Worm (Caenorhabditis elegans): ENCODE data around the gene K07B1.7.

The K07B1.7 gene

ce11 chrV:9359674-9360073, 12.9 kb upstream of the K07B1.7 start, which contains the start of gene gpa-3:
Gene gpa-3 (minus strand): TSS chrV:9359774.
- TF ChIP-seq ceh-16 (tag; optimal IDR thresholded peaks at IDR 0.05), result no peak
- TF ChIP-seq lin-11 (tag; optimal IDR thresholded peaks at IDR 0.05), result no peak
- no peak for TF ChIP-seq gmeb-1 (tag; optimal IDR thresholded peaks at IDR 0.05)
- no peak for TF ChIP-seq ama-1 (optimal IDR thresholded peaks at IDR 0.05)
- no peak for TF ChIP-seq egl-27 (tag; optimal IDR thresholded peaks at IDR 0.05)
- TF ChIP-seq alr-1 (tag; optimal IDR thresholded peaks at IDR 0.05), result no peak
- TF ChIP-seq snpc-4 (tag; optimal IDR thresholded peaks at IDR 0.05), result no peak
- TF ChIP-seq lsy-2 (tag; optimal IDR thresholded peaks at IDR 0.05), result no peak
- no peak for TF ChIP-seq ZK546.5 (tag; optimal IDR thresholded peaks at IDR 0.05)
- TF ChIP-seq skn-1 (tag; optimal IDR thresholded peaks at IDR 0.05), result no peak
- no peak for TF ChIP-seq nhr-25 (tag; optimal IDR thresholded peaks at IDR 0.05)
- no peak for TF ChIP-seq nhr-21 (tag; optimal IDR thresholded peaks at IDR 0.05)
- no peak for TF ChIP-seq nhr-23 (tag; optimal IDR thresholded peaks at IDR 0.05)
- TF ChIP-seq C34F6.9 (tag; optimal IDR thresholded peaks at IDR 0.05), result no peak
- TF ChIP-seq zag-1 (tag; optimal IDR thresholded peaks at IDR 0.05), result no peak
- TF ChIP-seq mbf-1 (tag; optimal IDR thresholded peaks at IDR 0.05), result no peak

DNA sequence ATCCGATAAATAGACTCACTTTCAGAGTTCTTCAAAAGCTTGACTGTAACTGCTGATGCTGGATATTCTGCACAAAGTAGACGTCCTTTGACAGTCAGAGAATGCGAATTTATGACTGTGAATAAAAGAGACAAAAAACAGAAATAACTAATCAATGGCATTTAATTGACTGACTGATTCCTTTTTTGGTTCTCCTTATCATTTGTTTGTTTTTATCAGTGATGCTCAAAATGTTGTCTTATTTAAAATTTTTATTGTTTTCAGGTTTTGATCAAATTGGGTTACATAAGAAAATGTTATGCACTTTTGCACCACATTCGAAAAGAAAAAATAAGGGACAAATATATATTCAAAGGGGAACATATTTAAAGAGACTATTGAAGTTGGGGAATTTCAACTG, 9.6 kb upstream of the K07B1.7 start, which contains the start of gene ttr-49:
TSS of gene ttr-49 (minus strand) at position 171 of the 400 bp plus-strand sequence.
- TF ChIP-seq fos-1 (tag; optimal IDR thresholded peaks at IDR 0.05) (peak; percentile 59), Y55F3AM.14 (GFP tag; optimal IDR thresholded peaks at IDR 0.05) (no peak)

- TF ChIP-seq ceh-82 (tag; optimal IDR thresholded peaks at IDR 0.05) (no peak), nhr-25 (tag; optimal IDR thresholded peaks at IDR 0.05) (no peak), ztf-4 (tag; optimal IDR thresholded peaks at IDR 0.05) (no peak), unc-62 (GFP tag; optimal IDR thresholded peaks at IDR 0.05) (no peak), nhr-23 (tag; optimal IDR thresholded peaks at IDR 0.05) (no peak), ztf-11 (tag; optimal IDR thresholded peaks at IDR 0.05) (no peak)
These were observed 8.6 kb upstream of the K07B1.7 start, which contains the start of gene ttr-40 for ce11 chrV:9355371-9355770. Gene ttr-40 (minus strand): TSS chrV:9355471.

ce11 chrV:9352947-9353346, 6.2 kb upstream of the K07B1.7 start, which contains the start of gene srx-46:
Gene srx-46 (plus strand): TSS chrV:9353247.
- TF ChIP-seq nhr-6 (tag; optimal IDR thresholded peaks at IDR 0.05) (no peak), nhr-23 (tag; optimal IDR thresholded peaks at IDR 0.05) (no peak), nhr-21 (tag; optimal IDR thresholded peaks at IDR 0.05) (no peak), peb-1 (tag; optimal IDR thresholded peaks at IDR 0.05) (no peak), ztf-1 (GFP tag; conservative IDR thresholded peaks at IDR 0.05) (no peak), elt-3 (tag; optimal IDR thresholded peaks at IDR 0.05) (no peak)

ce11 chrV:9349687-9350086, 2.9 kb upstream of the K07B1.7 start, which contains the start of gene srx-47:
Gene srx-47 (plus strand): TSS chrV:9349987.
- TF ChIP-seq lin-11 (tag; optimal IDR thresholded peaks at IDR 0.05) (no peak), dmd-4 (tag; optimal IDR thresholded peaks at IDR 0.05) (no peak), unc-39 (tag; optimal IDR thresholded peaks at IDR 0.05) (no peak), blmp-1 (tag; optimal IDR thresholded peaks at IDR 0.05; ENCODE audit: insufficient read depth) (no peak), sem-4 (tag; optimal IDR thresholded peaks at IDR 0.05) (no peak), aly-2 (tag; optimal IDR thresholded peaks at IDR 0.05) (no peak), C34F6.9 (tag; optimal IDR thresholded peaks at IDR 0.05) (no peak), lin-13 (GFP tag; optimal IDR thresholded peaks at IDR 0.05) (no peak), ztf-11 (tag; optimal IDR thresholded peaks at IDR 0.05) (no peak), nhr-6 (tag; optimal IDR thresholded peaks at IDR 0.05) (no peak), nhr-11 (tag; optimal IDR thresholded peaks at IDR 0.05) (no peak), nhr-129 (tag; optimal IDR thresholded peaks at IDR 0.05) (no peak), mab-5 (tag; optimal IDR thresholded peaks at IDR 0.05) (no peak), ceh-16 (tag; optimal IDR thresholded peaks at IDR 0.05) (no peak), zag-1 (tag; optimal IDR thresholded peaks at IDR 0.05) (no peak), nhr-12 (tag; optimal IDR thresholded peaks at IDR 0.05) (no peak), Y55F3AM.14 (GFP tag; optimal IDR thresholded peaks at IDR 0.05) (no peak)
